Fruit fly (Drosophila melanogaster) whole organism, adult: Measurements from ENCODE around the gene ATPsyndelta.

ENCODE experiments used
- CG11617 ChIP-seq: fragments of 200-800 bp; sonication (Bioruptor generic); optimal IDR thresholded peaks from 2 replicates; lab custom pipeline; 2017; ENCODE audit warnings: mild to moderate bottlenecking, missing biosample characterization, missing genetic modification reagents, missing genetic modification characterization
- CG12768 ChIP-seq: fragments of 200-800 bp; sonication (Bioruptor generic); optimal IDR thresholded peaks from 2 replicates; lab custom pipeline; 2017; ENCODE audit warnings: missing biosample characterization, missing genetic modification characterization, mild to moderate bottlenecking, moderate library complexity, missing genetic modification reagents
- CG14711 ChIP-seq: fragments of 200-800 bp; sonication (Bioruptor generic); optimal IDR thresholded peaks from 2 replicates; lab custom pipeline; 2018; ENCODE audit warnings: missing biosample characterization, mild to moderate bottlenecking, missing genetic modification characterization, moderate library complexity
- CG1620 ChIP-seq: fragments of 200-800 bp; sonication (Bioruptor generic); optimal IDR thresholded peaks from 2 replicates; lab custom pipeline; 2016; ENCODE audit warnings: missing biosample characterization, missing genetic modification characterization
- CG33017 ChIP-seq: fragments of 200-800 bp; sonication (Bioruptor generic); optimal IDR thresholded peaks from 2 replicates; lab custom pipeline; 2018; ENCODE audit warnings: missing biosample characterization, mild to moderate bottlenecking, missing genetic modification characterization, moderate library complexity
- CG5204 ChIP-seq: fragments of 200-800 bp; sonication (Bioruptor generic); optimal IDR thresholded peaks from 2 replicates; lab custom pipeline; 2016; ENCODE audit warnings: missing biosample characterization, missing genetic modification characterization
- CG7045 ChIP-seq: fragments of 200-800 bp; sonication (Bioruptor generic); optimal IDR thresholded peaks from 2 replicates; lab custom pipeline; 2017; ENCODE audit warnings: missing biosample characterization, mild to moderate bottlenecking, missing genetic modification characterization
- CG7101 ChIP-seq: fragments of 200-800 bp; sonication (Bioruptor generic); optimal IDR thresholded peaks from 2 replicates; lab custom pipeline; 2018; ENCODE audit warnings: missing biosample characterization, mild to moderate bottlenecking, missing genetic modification characterization, moderate library complexity
- Clk ChIP-seq: fragments of 200-800 bp; sonication (Bioruptor generic); optimal IDR thresholded peaks from 2 replicates; lab custom pipeline; 2017; ENCODE audit warnings: missing biosample characterization, missing genetic modification characterization
- Crg-1 ChIP-seq: fragments of 200-800 bp; sonication (Bioruptor generic); optimal IDR thresholded peaks from 2 replicates; lab custom pipeline; 2016; ENCODE audit warnings: missing biosample characterization, missing genetic modification characterization
- Hr96 ChIP-seq: fragments of 200-800 bp; sonication (Bioruptor generic); optimal IDR thresholded peaks from 2 replicates; lab custom pipeline; 2016; ENCODE audit warnings: missing biosample characterization, missing genetic modification characterization
- Mnt ChIP-seq: fragments of 200-800 bp; sonication (Bioruptor generic); optimal IDR thresholded peaks from 2 replicates; lab custom pipeline; 2016; ENCODE audit warnings: missing biosample characterization, mild to moderate bottlenecking, missing genetic modification characterization
- bab1 ChIP-seq: fragments of 200-800 bp; sonication (Bioruptor generic); optimal IDR thresholded peaks from 3 replicates; lab custom pipeline; 2019; ENCODE audit warnings: missing biosample characterization, mild to moderate bottlenecking, missing genetic modification characterization, moderate library complexity
- cic ChIP-seq: fragments of 200-800 bp; sonication (Bioruptor generic); optimal IDR thresholded peaks from 2 replicates; lab custom pipeline; 2017; ENCODE audit warnings: missing biosample characterization, mild to moderate bottlenecking, missing genetic modification characterization, moderate library complexity
- cnc ChIP-seq, 2 experiments: fragments of >200 bp; optimal IDR thresholded peaks; 2 replicates each; lab custom pipeline; 2017
- kay ChIP-seq: fragments of 200-800 bp; sonication (Bioruptor generic); peaks from one replicate; lab custom pipeline; 2016; ENCODE audit warnings: missing biosample characterization, missing genetic modification characterization, borderline replicate concordance
- ovo ChIP-seq: fragments of 200-800 bp; sonication (Bioruptor generic); optimal IDR thresholded peaks from 2 replicates; lab custom pipeline; 2016; ENCODE audit warnings: missing biosample characterization, missing genetic modification characterization
- pad ChIP-seq: fragments of 200-800 bp; sonication (Bioruptor generic); optimal IDR thresholded peaks from 3 replicates; lab custom pipeline; 2017; ENCODE audit warnings: missing biosample characterization, missing genetic modification characterization, mild to moderate bottlenecking, moderate library complexity, missing genetic modification reagents
- tj ChIP-seq: fragments of 200-800 bp; sonication (Bioruptor generic); optimal IDR thresholded peaks from 3 replicates; lab custom pipeline; 2017; ENCODE audit warnings: missing biosample characterization, mild to moderate bottlenecking, missing genetic modification characterization, moderate library complexity
- toe ChIP-seq: fragments of 200-800 bp; sonication (Bioruptor generic); optimal IDR thresholded peaks from 2 replicates; lab custom pipeline; 2016; ENCODE audit warnings: missing biosample characterization, missing genetic modification characterization

Gene ATPsyndelta

dm6 chrX:10250017-10250416 lies 37.2 kb downstream of the ATPsyndelta start:
- TF ChIP-seq CG12768 = no peak
- peak; percentile 11 for TF ChIP-seq tj
- no peak for TF ChIP-seq cnc (optimal IDR thresholded peaks at IDR 0.05; lab: Kevin White, UChicago)

- no peak for TF ChIP-seq cic (GFP tag; lab: Kevin White, UChicago)
- peak; percentile 2 for TF ChIP-seq CG33017
- no peak for TF ChIP-seq ovo (GFP tag; lab: Kevin White, UChicago)
- no peak for TF ChIP-seq kay
- no peak for TF ChIP-seq CG11617 (GFP tag; lab: Kevin White, UChicago)
- no peak for TF ChIP-seq Hr96 (GFP tag; lab: Kevin White, UChicago)
- peak; percentile 52 for TF ChIP-seq Mnt (GFP tag; lab: Kevin White, UChicago)
These were observed 37.9 kb downstream of the ATPsyndelta start for dm6 chrX:10250659-10251058.

dm6 chrX:10252745-10253144 lies 40.0 kb downstream of the ATPsyndelta start:
- TF ChIP-seq Hr96 (GFP tag; lab: Kevin White, UChicago) (no peak), Mnt (GFP tag; lab: Kevin White, UChicago) (no peak), CG5204 (GFP tag; lab: Kevin White, UChicago) (no peak), CG7045 (GFP tag; lab: Kevin White, UChicago) (no peak), Clk (GFP tag; lab: Kevin White, UChicago) (no peak), CG14711 (tag; lab: Kevin White, UChicago) (no peak), CG33017 (no peak), CG1620 (GFP tag; lab: Kevin White, UChicago) (no peak), ovo (GFP tag; lab: Kevin White, UChicago) (no peak), kay (no peak), CG12768 (no peak), CG7101 (tag; lab: Kevin White, UChicago) (no peak)

- TF ChIP-seq CG5204 (GFP tag; lab: Kevin White, UChicago) = no peak
- no peak for TF ChIP-seq pad (GFP tag; lab: Kevin White, UChicago)
- TF ChIP-seq toe = no peak
- TF ChIP-seq CG14711 (tag; lab: Kevin White, UChicago) = no peak
- no peak for TF ChIP-seq Hr96 (GFP tag; lab: Kevin White, UChicago)
- no peak for TF ChIP-seq cnc (optimal IDR thresholded peaks at IDR 0.05; lab: Kevin White, UChicago)
- TF ChIP-seq tj = no peak
- no peak for TF ChIP-seq CG11617 (GFP tag; lab: Kevin White, UChicago)
- TF ChIP-seq CG12768 = no peak
- TF ChIP-seq CG7101 (tag; lab: Kevin White, UChicago) = no peak
These were observed 43.5 kb downstream of the ATPsyndelta start for dm6 chrX:10256228-10256627.

- TF ChIP-seq CG1620 (GFP tag; lab: Kevin White, UChicago) (no peak), Clk (GFP tag; lab: Kevin White, UChicago) (no peak), toe (no peak), tj (no peak), Mnt (GFP tag; lab: Kevin White, UChicago) (no peak), Hr96 (GFP tag; lab: Kevin White, UChicago) (no peak)
These were observed 46.8 kb downstream of the ATPsyndelta start for dm6 chrX:10259524-10259923.

dm6 chrX:10261172-10261571 lies 48.4 kb downstream of the ATPsyndelta start:
- no peak for TF ChIP-seq CG33017
- TF ChIP-seq tj = no peak
- TF ChIP-seq toe = no peak
- no peak for TF ChIP-seq Crg-1 (GFP tag; lab: Kevin White, UChicago)
- TF ChIP-seq CG11617 (GFP tag; lab: Kevin White, UChicago) = no peak
- no peak for TF ChIP-seq Clk (GFP tag; lab: Kevin White, UChicago)
- TF ChIP-seq Mnt (GFP tag; lab: Kevin White, UChicago) = no peak
- no peak for TF ChIP-seq CG5204 (GFP tag; lab: Kevin White, UChicago)
- TF ChIP-seq ovo (GFP tag; lab: Kevin White, UChicago) = no peak
- TF ChIP-seq bab1 (GFP tag; lab: Kevin White, UChicago) = no peak
- TF ChIP-seq cic (GFP tag; lab: Kevin White, UChicago) = no peak
- no peak for TF ChIP-seq cnc (optimal IDR thresholded peaks at IDR 0.05; lab: Kevin White, UChicago)
- TF ChIP-seq CG12768 = no peak
- TF ChIP-seq CG7045 (GFP tag; lab: Kevin White, UChicago) = no peak
- TF ChIP-seq pad (GFP tag; lab: Kevin White, UChicago) = no peak
- no peak for TF ChIP-seq CG7101 (tag; lab: Kevin White, UChicago)
- TF ChIP-seq CG14711 (tag; lab: Kevin White, UChicago) = no peak
- no peak for TF ChIP-seq kay

DNA sequence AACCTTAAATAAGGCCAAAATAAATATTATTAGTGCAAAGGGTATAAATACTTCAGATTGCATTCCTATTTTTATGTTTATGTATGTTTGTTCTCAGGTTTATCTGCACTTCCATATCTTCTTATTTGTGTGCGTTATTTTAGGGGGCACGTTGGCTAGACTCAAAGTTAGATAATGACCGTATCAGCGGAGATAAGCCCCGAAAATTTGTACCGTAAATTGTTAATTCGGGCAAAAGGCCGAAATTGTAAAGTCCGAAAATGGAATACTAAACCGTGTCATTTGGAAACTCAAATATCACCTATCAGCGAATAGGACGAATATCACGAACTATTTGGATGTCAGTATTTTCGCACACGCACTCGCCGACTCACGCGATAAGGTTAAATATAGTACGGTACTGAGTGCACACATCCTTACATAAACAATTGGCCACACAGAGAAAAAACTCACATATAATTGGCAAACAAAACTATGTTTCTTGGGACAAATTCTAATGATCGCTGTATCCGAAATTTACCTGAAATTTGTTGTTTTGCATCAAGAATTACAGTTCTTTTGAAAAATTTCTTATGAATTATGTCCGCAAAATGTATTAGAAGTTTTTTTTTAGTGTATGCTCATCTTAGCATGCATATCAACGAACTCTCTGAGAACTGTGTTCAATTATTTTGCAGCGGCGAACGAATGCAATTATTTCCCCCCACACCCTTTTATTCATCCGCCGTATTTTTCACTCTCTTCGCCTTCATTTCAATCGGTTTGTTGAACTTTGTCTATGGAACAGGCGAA lies 50.6 kb downstream of the ATPsyndelta start, which contains the start of gene Hk:
Gene Hk, minus strand, starts transcription at position 321 of the 792 bp plus-strand sequence.
- peak; percentile 40 for TF ChIP-seq toe
- peak; percentile 84 for TF ChIP-seq Hr96 (GFP tag; lab: Kevin White, UChicago)
- TF ChIP-seq pad (GFP tag; lab: Kevin White, UChicago) = peak; percentile 60
- TF ChIP-seq CG14711 (tag; lab: Kevin White, UChicago) = peak; percentile 78
- TF ChIP-seq CG7045 (GFP tag; lab: Kevin White, UChicago) = peak; percentile 78
- peak; percentile 22 for TF ChIP-seq bab1 (GFP tag; lab: Kevin White, UChicago)
- TF ChIP-seq Crg-1 (GFP tag; lab: Kevin White, UChicago) = peak; percentile 8
- TF ChIP-seq CG33017 = peak; percentile 66
- no peak for TF ChIP-seq ovo (GFP tag; lab: Kevin White, UChicago)
- peak; percentile 68 for TF ChIP-seq tj
- no peak for TF ChIP-seq cnc (optimal IDR thresholded peaks at IDR 0.05; lab: Kevin White, UChicago)
- TF ChIP-seq CG7101 (tag; lab: Kevin White, UChicago) = peak; percentile 75
- TF ChIP-seq CG1620 (GFP tag; lab: Kevin White, UChicago) = peak; percentile 30
- peak; percentile 80 for TF ChIP-seq CG5204 (GFP tag; lab: Kevin White, UChicago)
- TF ChIP-seq Mnt (GFP tag; lab: Kevin White, UChicago) = peak; percentile 64
- peak; percentile 10 for TF ChIP-seq Clk (GFP tag; lab: Kevin White, UChicago)
- TF ChIP-seq cic (GFP tag; lab: Kevin White, UChicago) = no peak
- TF ChIP-seq kay = peak; percentile 71
- peak; percentile 76 for TF ChIP-seq CG11617 (GFP tag; lab: Kevin White, UChicago)
- peak; percentile 44 for TF ChIP-seq CG12768
